Worm (Caenorhabditis elegans) whole organism, early embryonic: Measurements from ENCODE around the gene M02D8.6.

Source experiments
- B0310.2 ChIP-seq: sonication (generic microtip); optimal IDR thresholded peaks from 2 replicates; lab custom pipeline; 2016; ENCODE audit warnings: mild to moderate bottlenecking, missing genetic modification characterization, missing compliant biosample characterization
- F13C5.2 ChIP-seq: sonication (generic microtip); optimal IDR thresholded peaks from 2 replicates; lab custom pipeline; 2017; ENCODE audit warnings: mild to moderate bottlenecking, missing genetic modification characterization, inconsistent platforms, missing compliant biosample characterization
- aly-1 ChIP-seq: sonication (generic microtip); optimal IDR thresholded peaks from 2 replicates; lab custom pipeline; 2016; ENCODE audit warnings: missing genetic modification characterization, missing compliant biosample characterization
- ama-1 ChIP-seq: fragments of 150-350 bp; optimal IDR thresholded peaks from 2 replicates; lab custom pipeline; 2014
- ceh-13 ChIP-seq: fragments of 200-800 bp; sonication (Bioruptor generic); optimal IDR thresholded peaks from 2 replicates; lab custom pipeline; 2018; ENCODE audit warnings: mild to moderate bottlenecking, missing genetic modification characterization, missing compliant biosample characterization
- ceh-36 ChIP-seq: sonication (generic microtip); optimal IDR thresholded peaks from 2 replicates; lab custom pipeline; 2016; ENCODE audit warnings: missing genetic modification characterization, inconsistent platforms, missing compliant biosample characterization
- ets-7 ChIP-seq: sonication (generic microtip); optimal IDR thresholded peaks from 2 replicates; lab custom pipeline; 2016; ENCODE audit warnings: missing genotype, missing genetic modification characterization, missing compliant biosample characterization
- flt-1 ChIP-seq: fragments of 200-800 bp; sonication (Bioruptor generic); IDR thresholded peaks from 2 replicates; pipeline ENCODE4 v1.3.6; 2022; ENCODE audit warnings: missing genetic modification characterization, missing compliant biosample characterization
- hmbx-1 ChIP-seq: sonication (generic microtip); optimal IDR thresholded peaks from 2 replicates; lab custom pipeline; 2016; ENCODE audit warnings: mild to moderate bottlenecking, missing genetic modification characterization, missing compliant biosample characterization
- hmg-4 ChIP-seq: fragments of 200-800 bp; sonication (Bioruptor generic); optimal IDR thresholded peaks from 2 replicates; lab custom pipeline; 2018; ENCODE audit warnings: mild to moderate bottlenecking, missing genetic modification characterization, missing compliant biosample characterization
- hnd-1 ChIP-seq: sonication (generic microtip); optimal IDR thresholded peaks from 2 replicates; lab custom pipeline; 2016; ENCODE audit warnings: missing genetic modification characterization, missing compliant biosample characterization
- pes-1 ChIP-seq: fragments of 200-800 bp; sonication (Bioruptor generic); IDR thresholded peaks from 2 replicates; pipeline ENCODE4 v1.3.6; 2022; ENCODE audit warnings: missing genetic modification reagents, missing genetic modification characterization, missing compliant biosample characterization
- scrt-1 ChIP-seq: fragments of 200-800 bp; sonication (Bioruptor generic); IDR thresholded peaks from 2 replicates; pipeline ENCODE4 v1.3.6; 2022; ENCODE audit warnings: missing genetic modification characterization, missing compliant biosample characterization
- sea-1 ChIP-seq: fragments of 200-800 bp; sonication (Bioruptor generic); conservative IDR thresholded peaks from 2 replicates; pipeline ENCODE4 v1.3.6; 2022; ENCODE audit warnings: missing genetic modification characterization, missing compliant biosample characterization
- tbx-11 ChIP-seq: fragments of 200-800 bp; sonication (Bioruptor generic); IDR thresholded peaks from 2 replicates; pipeline ENCODE4 v1.3.6; 2022; ENCODE audit warnings: missing genetic modification characterization, missing compliant biosample characterization
- tbx-37 ChIP-seq: fragments of 200-800 bp; sonication (Bioruptor generic); conservative IDR thresholded peaks from 2 replicates; pipeline ENCODE4 v1.3.6; 2022; ENCODE audit warnings: missing genetic modification reagents, missing genetic modification characterization, missing compliant biosample characterization
- tra-4 ChIP-seq: sonication (generic microtip); optimal IDR thresholded peaks from 2 replicates; lab custom pipeline; 2017; ENCODE audit warnings: missing genetic modification characterization, missing compliant biosample characterization

M02D8.6 gene

ce11 chrX:8741629-8742170 lies 10.0 kb upstream of the M02D8.6 start:
- TF ChIP-seq ceh-36 (tag; lab: Kevin White, UChicago) (no peak), ets-7 (tag; lab: Kevin White, UChicago) (no peak), sea-1 (no peak), ama-1 (lab: Kevin White, UChicago) (no peak), F13C5.2 (tag; lab: Kevin White, UChicago) (no peak), pes-1 (GFP tag; lab: Robert Waterston, UW) (no peak)

DNA sequence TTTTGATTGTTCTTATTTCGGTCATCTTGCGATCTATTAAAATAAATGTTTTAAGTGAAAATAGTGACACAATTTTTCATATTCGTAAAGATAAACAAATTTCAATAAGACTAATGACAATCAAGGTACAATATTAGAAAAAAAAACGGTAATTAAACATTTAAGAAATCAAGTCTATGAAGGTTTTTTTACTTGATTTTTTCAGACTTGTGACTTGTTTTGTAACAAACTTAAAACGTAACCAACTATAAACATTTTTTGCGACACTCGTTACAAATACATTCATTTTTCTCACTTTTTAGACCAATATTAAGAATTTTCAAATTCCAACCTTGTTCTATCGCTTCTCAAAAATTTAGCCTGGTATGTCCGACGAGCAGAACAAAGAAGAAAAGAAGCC lies 7.7 kb upstream of the M02D8.6 start, which contains the start of gene M02D8.2:
Gene M02D8.2 (plus strand): TSS at position 301 of the 400 bp plus-strand sequence.
- no peak for TF ChIP-seq B0310.2 (tag; lab: Kevin White, UChicago)
- TF ChIP-seq flt-1: no peak
- TF ChIP-seq ceh-36 (tag; lab: Kevin White, UChicago): no peak
- no peak for TF ChIP-seq hnd-1 (tag; lab: Kevin White, UChicago)
- no peak for TF ChIP-seq tbx-11 (GFP tag; lab: Robert Waterston, UW)
- no peak for TF ChIP-seq ets-7 (tag; lab: Kevin White, UChicago)
- TF ChIP-seq pes-1 (GFP tag; lab: Robert Waterston, UW): no peak

ce11 chrX:8737801-8738200 lies 6.1 kb upstream of the M02D8.6 start:
- TF ChIP-seq ceh-13 (GFP tag; lab: Kevin White, UChicago) (no peak), ceh-36 (tag; lab: Kevin White, UChicago) (no peak), tbx-37 (no peak), hnd-1 (tag; lab: Kevin White, UChicago) (no peak), sea-1 (no peak), tbx-11 (GFP tag; lab: Robert Waterston, UW) (no peak), hmbx-1 (no peak), tra-4 (tag; lab: Kevin White, UChicago) (no peak), hmg-4 (GFP tag; lab: Kevin White, UChicago) (no peak), F13C5.2 (tag; lab: Kevin White, UChicago) (no peak), scrt-1 (GFP tag; lab: Robert Waterston, UW) (no peak), aly-1 (tag; lab: Kevin White, UChicago) (no peak), ama-1 (lab: Kevin White, UChicago) (no peak), pes-1 (GFP tag; lab: Robert Waterston, UW) (no peak), B0310.2 (tag; lab: Kevin White, UChicago) (no peak), ets-7 (tag; lab: Kevin White, UChicago) (no peak), flt-1 (no peak)

DNA sequence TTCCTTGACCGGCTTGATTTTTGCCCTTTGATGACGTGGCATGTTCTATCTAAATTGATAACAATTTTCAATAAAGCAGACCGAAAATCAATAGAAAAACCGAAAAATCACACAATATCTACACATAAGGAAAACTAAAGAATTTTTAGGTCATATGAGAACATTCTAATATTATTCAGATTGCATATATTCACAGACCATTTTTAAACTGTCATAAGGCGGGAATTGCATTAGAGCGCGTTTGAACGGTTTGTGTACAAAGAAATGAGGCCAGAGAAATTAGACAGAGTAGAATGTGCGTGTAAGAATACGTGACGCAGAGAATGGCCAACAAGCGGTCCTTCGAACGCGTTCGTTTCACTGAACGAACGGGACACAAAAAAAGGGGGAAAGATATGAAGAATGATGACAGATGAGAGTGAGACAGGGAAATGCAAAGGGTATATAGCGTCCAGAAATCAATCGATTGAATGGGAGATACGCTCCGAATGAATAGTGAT lies 5.3 kb upstream of the M02D8.6 start, which contains the start of gene M02D8.3:
Gene M02D8.3 (minus strand): TSS at position 51 of the 500 bp plus-strand sequence.
- TF ChIP-seq tbx-37 (no peak), sea-1 (no peak), hmg-4 (GFP tag; lab: Kevin White, UChicago) (no peak), F13C5.2 (tag; lab: Kevin White, UChicago) (peak; percentile 35), flt-1 (no peak)

- TF ChIP-seq ceh-36 (tag; lab: Kevin White, UChicago): no peak
- no peak for TF ChIP-seq F13C5.2 (tag; lab: Kevin White, UChicago)
- no peak for TF ChIP-seq ets-7 (tag; lab: Kevin White, UChicago)
- no peak for TF ChIP-seq hmg-4 (GFP tag; lab: Kevin White, UChicago)
- TF ChIP-seq sea-1: no peak
These were observed 4.4 kb downstream of the M02D8.6 start, which contains the start of gene EGAP4.1 for ce11 chrX:8727306-8727705. EGAP4.1 (minus strand) TSS chrX:8727406.

DNA sequence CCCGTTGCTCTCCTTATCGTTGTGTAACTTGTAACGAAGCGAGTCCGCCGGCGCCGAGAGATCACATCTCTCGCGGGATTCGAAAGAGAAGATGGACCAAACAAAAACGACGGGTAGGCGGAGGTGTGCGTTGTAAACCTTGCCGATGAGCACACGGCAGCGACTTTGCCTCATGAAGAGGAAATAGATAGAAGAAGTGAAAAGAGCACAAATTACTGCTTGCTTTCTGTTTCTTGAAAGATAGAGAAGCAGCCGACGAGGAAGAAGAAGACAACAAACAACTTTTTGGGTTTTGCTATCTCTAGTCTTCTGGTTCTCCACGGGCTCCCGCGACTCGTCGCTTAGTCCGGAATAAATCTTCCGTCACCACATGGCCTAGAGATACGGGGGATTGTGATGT lies 7.9 kb downstream of the M02D8.6 start:
- no peak for TF ChIP-seq aly-1 (tag; lab: Kevin White, UChicago)
- no peak for TF ChIP-seq ama-1 (lab: Kevin White, UChicago)
- no peak for TF ChIP-seq flt-1

ce11 chrX:8723127-8723600 lies 8.6 kb downstream of the M02D8.6 start, which contains the start of gene tnt-2:
tnt-2 (minus strand) TSS chrX:8723550.
- TF ChIP-seq flt-1 (no peak), hmbx-1 (no peak), ets-7 (tag; lab: Kevin White, UChicago) (no peak), tbx-37 (no peak)

ce11 chrX:8721273-8721672 lies 10.4 kb downstream of the M02D8.6 start:
- TF ChIP-seq aly-1 (tag; lab: Kevin White, UChicago) (no peak), ceh-36 (tag; lab: Kevin White, UChicago) (no peak), hmbx-1 (no peak), sea-1 (no peak), F13C5.2 (tag; lab: Kevin White, UChicago) (no peak), tbx-37 (no peak), B0310.2 (tag; lab: Kevin White, UChicago) (no peak), hmg-4 (GFP tag; lab: Kevin White, UChicago) (no peak), flt-1 (no peak), ama-1 (lab: Kevin White, UChicago) (no peak), hnd-1 (tag; lab: Kevin White, UChicago) (no peak), ets-7 (tag; lab: Kevin White, UChicago) (no peak), scrt-1 (GFP tag; lab: Robert Waterston, UW) (no peak), tra-4 (tag; lab: Kevin White, UChicago) (no peak), tbx-11 (GFP tag; lab: Robert Waterston, UW) (no peak), ceh-13 (GFP tag; lab: Kevin White, UChicago) (no peak)
